Worm (Caenorhabditis elegans) whole organism, early embryonic: Measurements from ENCODE around the gene ctsa-1.2.

ENCODE experiments used
- B0310.2 ChIP-seq: sonication (generic microtip); optimal IDR thresholded peaks from 2 replicates; lab custom pipeline; 2016; ENCODE audit warnings: mild to moderate bottlenecking, missing genetic modification characterization, missing compliant biosample characterization
- F13C5.2 ChIP-seq: sonication (generic microtip); optimal IDR thresholded peaks from 2 replicates; lab custom pipeline; 2017; ENCODE audit warnings: mild to moderate bottlenecking, missing genetic modification characterization, inconsistent platforms, missing compliant biosample characterization
- aly-1 ChIP-seq: sonication (generic microtip); optimal IDR thresholded peaks from 2 replicates; lab custom pipeline; 2016; ENCODE audit warnings: missing genetic modification characterization, missing compliant biosample characterization
- ama-1 ChIP-seq: fragments of 150-350 bp; optimal IDR thresholded peaks from 2 replicates; lab custom pipeline; 2014
- ceh-13 ChIP-seq: fragments of 200-800 bp; sonication (Bioruptor generic); optimal IDR thresholded peaks from 2 replicates; lab custom pipeline; 2018; ENCODE audit warnings: mild to moderate bottlenecking, missing genetic modification characterization, missing compliant biosample characterization
- ceh-36 ChIP-seq: sonication (generic microtip); optimal IDR thresholded peaks from 2 replicates; lab custom pipeline; 2016; ENCODE audit warnings: missing genetic modification characterization, inconsistent platforms, missing compliant biosample characterization
- ets-7 ChIP-seq: sonication (generic microtip); optimal IDR thresholded peaks from 2 replicates; lab custom pipeline; 2016; ENCODE audit warnings: missing genotype, missing genetic modification characterization, missing compliant biosample characterization
- flt-1 ChIP-seq: fragments of 200-800 bp; sonication (Bioruptor generic); IDR thresholded peaks from 2 replicates; pipeline ENCODE4 v1.3.6; 2022; ENCODE audit warnings: missing genetic modification characterization, missing compliant biosample characterization
- hmbx-1 ChIP-seq: sonication (generic microtip); optimal IDR thresholded peaks from 2 replicates; lab custom pipeline; 2016; ENCODE audit warnings: mild to moderate bottlenecking, missing genetic modification characterization, missing compliant biosample characterization
- hmg-4 ChIP-seq: fragments of 200-800 bp; sonication (Bioruptor generic); optimal IDR thresholded peaks from 2 replicates; lab custom pipeline; 2018; ENCODE audit warnings: mild to moderate bottlenecking, missing genetic modification characterization, missing compliant biosample characterization
- hnd-1 ChIP-seq: sonication (generic microtip); optimal IDR thresholded peaks from 2 replicates; lab custom pipeline; 2016; ENCODE audit warnings: missing genetic modification characterization, missing compliant biosample characterization
- pes-1 ChIP-seq: fragments of 200-800 bp; sonication (Bioruptor generic); IDR thresholded peaks from 2 replicates; pipeline ENCODE4 v1.3.6; 2022; ENCODE audit warnings: missing genetic modification reagents, missing genetic modification characterization, missing compliant biosample characterization
- scrt-1 ChIP-seq: fragments of 200-800 bp; sonication (Bioruptor generic); IDR thresholded peaks from 2 replicates; pipeline ENCODE4 v1.3.6; 2022; ENCODE audit warnings: missing genetic modification characterization, missing compliant biosample characterization
- sea-1 ChIP-seq: fragments of 200-800 bp; sonication (Bioruptor generic); conservative IDR thresholded peaks from 2 replicates; pipeline ENCODE4 v1.3.6; 2022; ENCODE audit warnings: missing genetic modification characterization, missing compliant biosample characterization
- tbx-11 ChIP-seq: fragments of 200-800 bp; sonication (Bioruptor generic); IDR thresholded peaks from 2 replicates; pipeline ENCODE4 v1.3.6; 2022; ENCODE audit warnings: missing genetic modification characterization, missing compliant biosample characterization
- tbx-37 ChIP-seq: fragments of 200-800 bp; sonication (Bioruptor generic); conservative IDR thresholded peaks from 2 replicates; pipeline ENCODE4 v1.3.6; 2022; ENCODE audit warnings: missing genetic modification reagents, missing genetic modification characterization, missing compliant biosample characterization
- tra-4 ChIP-seq: sonication (generic microtip); optimal IDR thresholded peaks from 2 replicates; lab custom pipeline; 2017; ENCODE audit warnings: missing genetic modification characterization, missing compliant biosample characterization

ctsa-1.2 gene

ce11 chrII:11709464-11709863, 29.7 kb upstream of the ctsa-1.2 start, which contains the start of gene fcmt-1:
Gene fcmt-1, minus strand, starts transcription at chrII:11709564.
- TF ChIP-seq F13C5.2 (tag; lab: Kevin White, UChicago) (no peak), B0310.2 (no peak), ets-7 (tag; lab: Kevin White, UChicago) (no peak), ceh-36 (tag; lab: Kevin White, UChicago) (no peak), pes-1 (GFP tag; lab: Robert Waterston, UW) (no peak), ama-1 (lab: Kevin White, UChicago) (no peak), tbx-11 (GFP tag; lab: Robert Waterston, UW) (no peak), hnd-1 (tag; lab: Kevin White, UChicago) (no peak)

- TF ChIP-seq tbx-37 (GFP tag; lab: Robert Waterston, UW) (no peak), hmg-4 (GFP tag; lab: Kevin White, UChicago) (no peak), ets-7 (tag; lab: Kevin White, UChicago) (no peak), hnd-1 (tag; lab: Kevin White, UChicago) (no peak), ceh-36 (tag; lab: Kevin White, UChicago) (no peak), tra-4 (tag; lab: Kevin White, UChicago) (no peak), B0310.2 (no peak), tbx-11 (GFP tag; lab: Robert Waterston, UW) (no peak), aly-1 (tag; lab: Kevin White, UChicago) (no peak), pes-1 (GFP tag; lab: Robert Waterston, UW) (no peak)
Observed at ce11 chrII:11710771-11711170, 28.4 kb upstream of the ctsa-1.2 start.

- TF ChIP-seq aly-1 (tag; lab: Kevin White, UChicago) (no peak), tbx-11 (GFP tag; lab: Robert Waterston, UW) (no peak), ceh-36 (tag; lab: Kevin White, UChicago) (no peak), pes-1 (GFP tag; lab: Robert Waterston, UW) (no peak), F13C5.2 (tag; lab: Kevin White, UChicago) (no peak), tra-4 (tag; lab: Kevin White, UChicago) (no peak), tbx-37 (GFP tag; lab: Robert Waterston, UW) (no peak), hmg-4 (GFP tag; lab: Kevin White, UChicago) (no peak), ama-1 (lab: Kevin White, UChicago) (no peak), ets-7 (tag; lab: Kevin White, UChicago) (no peak), ceh-13 (no peak), hmbx-1 (no peak), scrt-1 (GFP tag; lab: Robert Waterston, UW) (no peak), B0310.2 (no peak)
Observed at ce11 chrII:11713569-11713968, 25.6 kb upstream of the ctsa-1.2 start, which contains the start of gene F13D12.10. Gene F13D12.10, plus strand, starts transcription at chrII:11713799.

- no peak for TF ChIP-seq ceh-13
- no peak for TF ChIP-seq tbx-11 (GFP tag; lab: Robert Waterston, UW)
- no peak for TF ChIP-seq sea-1 (GFP tag; lab: Robert Waterston, UW)
- TF ChIP-seq tra-4 (tag; lab: Kevin White, UChicago) = no peak
- TF ChIP-seq ets-7 (tag; lab: Kevin White, UChicago) = no peak
- TF ChIP-seq tbx-37 (GFP tag; lab: Robert Waterston, UW) = no peak
- no peak for TF ChIP-seq F13C5.2 (tag; lab: Kevin White, UChicago)
- no peak for TF ChIP-seq B0310.2
- TF ChIP-seq ceh-36 (tag; lab: Kevin White, UChicago) = no peak
- no peak for TF ChIP-seq hmg-4 (GFP tag; lab: Kevin White, UChicago)
- no peak for TF ChIP-seq hnd-1 (tag; lab: Kevin White, UChicago)
Observed at ce11 chrII:11714728-11715127, 24.4 kb upstream of the ctsa-1.2 start.

- no peak for TF ChIP-seq ama-1 (lab: Kevin White, UChicago)
- no peak for TF ChIP-seq hnd-1 (tag; lab: Kevin White, UChicago)
- no peak for TF ChIP-seq tbx-11 (GFP tag; lab: Robert Waterston, UW)
- TF ChIP-seq pes-1 (GFP tag; lab: Robert Waterston, UW) = no peak
- no peak for TF ChIP-seq hmg-4 (GFP tag; lab: Kevin White, UChicago)
Observed at ce11 chrII:11719533-11719932, 19.6 kb upstream of the ctsa-1.2 start.

ce11 chrII:11720102-11720501, 19.1 kb upstream of the ctsa-1.2 start, which contains the start of gene F13D12.3:
Gene F13D12.3, plus strand, starts transcription at chrII:11720402.
- TF ChIP-seq F13C5.2 (tag; lab: Kevin White, UChicago) = no peak

ce11 chrII:11720819-11721218, 18.3 kb upstream of the ctsa-1.2 start:
- TF ChIP-seq hnd-1 (tag; lab: Kevin White, UChicago) (no peak), ceh-36 (tag; lab: Kevin White, UChicago) (no peak), tbx-11 (GFP tag; lab: Robert Waterston, UW) (no peak), sea-1 (GFP tag; lab: Robert Waterston, UW) (no peak), tra-4 (tag; lab: Kevin White, UChicago) (no peak), tbx-37 (GFP tag; lab: Robert Waterston, UW) (no peak), aly-1 (tag; lab: Kevin White, UChicago) (no peak), B0310.2 (no peak), hmbx-1 (no peak), pes-1 (GFP tag; lab: Robert Waterston, UW) (no peak), ceh-13 (no peak), F13C5.2 (tag; lab: Kevin White, UChicago) (no peak), hmg-4 (GFP tag; lab: Kevin White, UChicago) (no peak), ets-7 (tag; lab: Kevin White, UChicago) (no peak)

ce11 chrII:11721604-11722003, 17.6 kb upstream of the ctsa-1.2 start:
- TF ChIP-seq aly-1 (tag; lab: Kevin White, UChicago) = no peak
- TF ChIP-seq ceh-13 = no peak
- TF ChIP-seq tra-4 (tag; lab: Kevin White, UChicago) = no peak
- no peak for TF ChIP-seq flt-1 (GFP tag; lab: Robert Waterston, UW)
- TF ChIP-seq sea-1 (GFP tag; lab: Robert Waterston, UW) = no peak
- no peak for TF ChIP-seq tbx-11 (GFP tag; lab: Robert Waterston, UW)
